Worm (Caenorhabditis elegans) whole organism, L4 larva: Measurements from ENCODE around the gene irld-49.

Source experiments
- D1046.2 ChIP-seq: fragments of 200-800 bp; sonication (Bioruptor generic); IDR thresholded peaks from 2 replicates; pipeline ENCODE4 v1.3.6; 2022; ENCODE audit warnings: missing genetic modification characterization, missing compliant biosample characterization
- F10B5.3 ChIP-seq: sonication (generic microtip); optimal IDR thresholded peaks from 2 replicates; lab custom pipeline; 2016; ENCODE audit warnings: mild to moderate bottlenecking, missing genetic modification characterization, missing compliant biosample characterization
- F37D6.2 ChIP-seq: sonication (generic microtip); optimal IDR thresholded peaks from 2 replicates; lab custom pipeline; 2016; ENCODE audit warnings: mild to moderate bottlenecking, missing genetic modification characterization, missing compliant biosample characterization
- R02D3.7 ChIP-seq: fragments of 150-350 bp; sonication (generic microtip); optimal IDR thresholded peaks from 3 replicates; lab custom pipeline; 2014; ENCODE audit warnings: missing biosample characterization, missing genetic modification characterization
- T20F7.1 ChIP-seq: fragments of 200-800 bp; sonication (Bioruptor generic); optimal IDR thresholded peaks from 2 replicates; lab custom pipeline; 2018; ENCODE audit warnings: mild to moderate bottlenecking, missing genetic modification characterization, missing compliant biosample characterization
- Y48G9A.11 ChIP-seq: fragments of 200-800 bp; sonication (Bioruptor generic); IDR thresholded peaks from 2 replicates; pipeline ENCODE4 v1.3.6; 2022; ENCODE audit warnings: missing genetic modification reagents, missing genetic modification characterization, missing compliant biosample characterization
- Y5F2A.4 ChIP-seq: fragments of 200-800 bp; sonication (Bioruptor generic); optimal IDR thresholded peaks from 2 replicates; lab custom pipeline; 2018; ENCODE audit warnings: mild to moderate bottlenecking, missing genetic modification characterization, missing compliant biosample characterization
- Y75B8A.6 ChIP-seq: fragments of 200-800 bp; sonication (Bioruptor generic); IDR thresholded peaks from 2 replicates; pipeline ENCODE4 v1.3.6; 2022; ENCODE audit warnings: missing genetic modification reagents, missing genetic modification characterization, missing compliant biosample characterization
- aha-1 ChIP-seq: fragments of 150-350 bp; peaks from one replicate; lab custom pipeline; 2014; ENCODE audit warnings: missing biosample characterization, missing genetic modification characterization
- aly-2 ChIP-seq: sonication (generic microtip); optimal IDR thresholded peaks from 2 replicates; lab custom pipeline; 2018; ENCODE audit warnings: missing biosample characterization, missing genetic modification characterization
- arid-1 ChIP-seq: fragments of 200-800 bp; sonication (Bioruptor generic); conservative IDR thresholded peaks from 2 replicates; pipeline ENCODE4 v1.3.6; 2022; ENCODE audit warnings: missing genetic modification reagents, missing genetic modification characterization, missing compliant biosample characterization
- ceh-20 ChIP-seq: fragments of 200-800 bp; sonication (Bioruptor generic); IDR thresholded peaks from 2 replicates; pipeline ENCODE4 v1.3.6; 2022; ENCODE audit warnings: missing genetic modification reagents, missing genetic modification characterization, missing compliant biosample characterization
- ceh-28 ChIP-seq: fragments of 150-350 bp; optimal IDR thresholded peaks from 2 replicates; lab custom pipeline; 2014; ENCODE audit warnings: missing biosample characterization, missing genetic modification reagents, missing genetic modification characterization
- ceh-44 ChIP-seq: fragments of 200-800 bp; sonication (Bioruptor generic); IDR thresholded peaks from 2 replicates; pipeline ENCODE4 v1.3.6; 2022; ENCODE audit warnings: missing genetic modification reagents, missing genetic modification characterization, missing compliant biosample characterization
- cey-2 ChIP-seq: sonication (generic microtip); optimal IDR thresholded peaks from 3 replicates; lab custom pipeline; 2017; ENCODE audit warnings: missing genetic modification characterization, mild to moderate bottlenecking, missing compliant biosample characterization, antibody characterized with exemption, borderline replicate concordance; ENCODE audit not compliant: insufficient read depth
- daf-19 ChIP-seq: fragments of 200-800 bp; sonication (Bioruptor generic); conservative IDR thresholded peaks from 2 replicates; pipeline ENCODE4 v1.3.6; 2022; ENCODE audit warnings: missing genetic modification characterization, missing compliant biosample characterization
- daf-8 ChIP-seq: fragments of 200-800 bp; sonication (Bioruptor generic); IDR thresholded peaks from 2 replicates; pipeline ENCODE4 v1.3.6; 2022; ENCODE audit warnings: missing genetic modification characterization, missing compliant biosample characterization
- dmd-6 ChIP-seq: fragments of 200-800 bp; sonication (Bioruptor generic); IDR thresholded peaks from 2 replicates; pipeline ENCODE4 v1.3.6; 2022; ENCODE audit warnings: missing genetic modification reagents, missing genetic modification characterization, missing compliant biosample characterization
- dmd-8 ChIP-seq: fragments of 200-800 bp; sonication (Bioruptor generic); IDR thresholded peaks from 2 replicates; pipeline ENCODE4 v1.3.6; 2022; ENCODE audit warnings: missing genetic modification characterization, missing compliant biosample characterization
- dpl-1 ChIP-seq: fragments of 150-350 bp; optimal IDR thresholded peaks from 2 replicates; lab custom pipeline; 2014; ENCODE audit warnings: missing biosample characterization, missing genetic modification reagents, missing genetic modification characterization
- fkh-10 ChIP-seq: fragments of 150-350 bp; optimal IDR thresholded peaks from 2 replicates; lab custom pipeline; 2014; ENCODE audit warnings: missing biosample characterization, missing genetic modification reagents, missing genetic modification characterization
- gei-8 ChIP-seq: fragments of 200-800 bp; sonication (Bioruptor generic); optimal IDR thresholded peaks from 2 replicates; lab custom pipeline; 2018; ENCODE audit warnings: mild to moderate bottlenecking, missing genetic modification characterization, missing compliant biosample characterization
- hif-1 ChIP-seq, 2 experiments: sonication (generic microtip); optimal IDR thresholded peaks; 2 replicates each; lab custom pipeline; 2016 to 2017; ENCODE audit warnings: missing compliant biosample characterization in 2 of 2, missing genetic modification characterization in 2 of 2, missing genetic modification reagents in 2 of 2, missing genotype in 2 of 2, mild to moderate bottlenecking in 1 of 2
- hmg-1.1 ChIP-seq: fragments of 200-800 bp; sonication (Bioruptor generic); IDR thresholded peaks from 2 replicates; pipeline ENCODE4 v1.3.6; 2022; ENCODE audit warnings: missing genetic modification reagents, missing genetic modification characterization, missing compliant biosample characterization
- lim-7 ChIP-seq: fragments of 200-800 bp; sonication (Bioruptor generic); IDR thresholded peaks from 2 replicates; pipeline ENCODE4 v1.3.6; 2022; ENCODE audit warnings: missing genetic modification characterization, missing compliant biosample characterization
- lin-1 ChIP-seq: fragments of 200-800 bp; sonication (Bioruptor generic); IDR thresholded peaks from 2 replicates; pipeline ENCODE4 v1.3.6; 2022; ENCODE audit warnings: missing genetic modification reagents, missing genetic modification characterization, missing compliant biosample characterization
- lin-13 ChIP-seq: fragments of 150-350 bp; optimal IDR thresholded peaks from 2 replicates; lab custom pipeline; 2014; ENCODE audit warnings: missing biosample characterization, missing genetic modification reagents, missing genetic modification characterization
- lin-29 ChIP-seq: fragments of 200-800 bp; sonication (Bioruptor generic); IDR thresholded peaks from 2 replicates; pipeline ENCODE4 v1.3.6; 2022; ENCODE audit warnings: missing genetic modification reagents, missing genetic modification characterization, missing compliant biosample characterization
- lin-39 ChIP-seq: fragments of 150-350 bp; optimal IDR thresholded peaks from 2 replicates; lab custom pipeline; 2014; ENCODE audit warnings: missing biosample characterization, missing genetic modification reagents, missing genetic modification characterization
- lir-3 ChIP-seq: sonication (generic microtip); optimal IDR thresholded peaks from 2 replicates; lab custom pipeline; 2016; ENCODE audit warnings: mild to moderate bottlenecking, missing genetic modification characterization, missing compliant biosample characterization
- madf-5 ChIP-seq, 2 experiments: fragments of 200-800 bp; sonication (Bioruptor generic); IDR thresholded peaks; 2 replicates each; pipeline ENCODE4 v1.3.6; 2022; ENCODE audit warnings: missing compliant biosample characterization in 2 of 2, missing genetic modification characterization in 2 of 2
- mdl-1 ChIP-seq, 2 experiments: fragments of 150-350 bp in 1 of 2; sonication (generic microtip) in 1 of 2; optimal IDR thresholded peaks; 2 replicates each; lab custom pipeline; 2014 to 2017; ENCODE audit warnings: missing biosample characterization in 2 of 2, missing genetic modification characterization in 2 of 2
- mdt-29 ChIP-seq: fragments of 200-800 bp; sonication (Bioruptor generic); IDR thresholded peaks from 2 replicates; pipeline ENCODE4 v1.3.6; 2022; ENCODE audit warnings: missing genetic modification reagents, missing genetic modification characterization, missing compliant biosample characterization
- mep-1 ChIP-seq: fragments of 150-350 bp; sonication (generic microtip); optimal IDR thresholded peaks from 3 replicates; lab custom pipeline; 2014; ENCODE audit warnings: missing biosample characterization, missing genetic modification characterization
- nhr-10 ChIP-seq: fragments of 150-350 bp; optimal IDR thresholded peaks from 2 replicates; lab custom pipeline; 2014; ENCODE audit warnings: missing biosample characterization, missing genetic modification characterization
- nhr-11 ChIP-seq: fragments of 150-350 bp; optimal IDR thresholded peaks from 2 replicates; lab custom pipeline; 2014; ENCODE audit warnings: missing biosample characterization, missing genetic modification characterization
- nhr-28 ChIP-seq: fragments of 150-350 bp; optimal IDR thresholded peaks from 2 replicates; lab custom pipeline; 2014; ENCODE audit warnings: missing biosample characterization, missing genetic modification characterization
- nhr-41 ChIP-seq: fragments of 200-800 bp; sonication (Bioruptor generic); IDR thresholded peaks from 2 replicates; pipeline ENCODE4 v1.3.6; 2022; ENCODE audit warnings: missing genetic modification reagents, missing genetic modification characterization, missing compliant biosample characterization
- nhr-42 ChIP-seq: fragments of 200-800 bp; sonication (Bioruptor generic); IDR thresholded peaks from 2 replicates; pipeline ENCODE4 v1.3.6; 2022; ENCODE audit warnings: missing genetic modification characterization, missing compliant biosample characterization
- nhr-76 ChIP-seq: fragments of 150-350 bp; optimal IDR thresholded peaks from 2 replicates; lab custom pipeline; 2014; ENCODE audit warnings: missing biosample characterization, missing genetic modification characterization
- php-3 ChIP-seq: fragments of 200-800 bp; sonication (Bioruptor generic); IDR thresholded peaks from 2 replicates; pipeline ENCODE4 v1.3.6; 2022; ENCODE audit warnings: missing genetic modification reagents, missing genetic modification characterization, missing compliant biosample characterization
- pqm-1 ChIP-seq: sonication (generic microtip); optimal IDR thresholded peaks from 2 replicates; lab custom pipeline; 2017; ENCODE audit warnings: missing biosample characterization, missing genetic modification characterization
- tra-1 ChIP-seq: fragments of 200-800 bp; sonication (Bioruptor generic); IDR thresholded peaks from 2 replicates; pipeline ENCODE4 v1.3.6; 2022; ENCODE audit warnings: missing genetic modification reagents, missing genetic modification characterization, missing compliant biosample characterization
- unc-130 ChIP-seq: sonication (generic microtip); optimal IDR thresholded peaks from 2 replicates; lab custom pipeline; 2016; ENCODE audit warnings: missing genetic modification reagents, missing genetic modification characterization, missing compliant biosample characterization
- unc-39 ChIP-seq: sonication (generic microtip); optimal IDR thresholded peaks from 2 replicates; lab custom pipeline; 2017; ENCODE audit warnings: missing biosample characterization, missing genetic modification characterization
- unc-62 ChIP-seq, 3 experiments: fragments of 150-350 bp in 1 of 3; sonication (generic microtip); optimal IDR thresholded peaks in 2 of 3; peaks in 1 of 3; 1 replicate in 1 of 3; 2 replicates in 2 of 3; lab custom pipeline; 2014 to 2017; ENCODE audit warnings: missing biosample characterization in 3 of 3, missing genetic modification characterization in 3 of 3, missing genetic modification reagents in 3 of 3, missing genotype in 1 of 3
- zag-1 ChIP-seq: fragments of 150-350 bp; optimal IDR thresholded peaks from 2 replicates; lab custom pipeline; 2014; ENCODE audit warnings: missing biosample characterization, missing genetic modification characterization
- zfp-2 ChIP-seq: sonication (generic microtip); optimal IDR thresholded peaks from 2 replicates; lab custom pipeline; 2016; ENCODE audit warnings: mild to moderate bottlenecking, missing genetic modification characterization, missing compliant biosample characterization
- zip-11 ChIP-seq: fragments of 200-800 bp; sonication (Bioruptor generic); IDR thresholded peaks from 2 replicates; pipeline ENCODE4 v1.3.6; 2022; ENCODE audit warnings: missing genetic modification characterization, missing compliant biosample characterization
- zip-2 ChIP-seq: fragments of 150-350 bp; optimal IDR thresholded peaks from 2 replicates; lab custom pipeline; 2014; ENCODE audit warnings: missing biosample characterization, missing genetic modification characterization
- ztf-11 ChIP-seq: fragments of 150-350 bp; optimal IDR thresholded peaks from 2 replicates; lab custom pipeline; 2014; ENCODE audit warnings: missing biosample characterization, missing genetic modification characterization

The irld-49 gene

ce11 chrII:2975561-2976230 is 31.7 kb downstream of the irld-49 start (continued):
- TF ChIP-seq zfp-2 (tag; lab: Kevin White, UChicago) (no peak), Y5F2A.4 (GFP tag; lab: Kevin White, UChicago) (no peak), lin-1 (GFP tag; lab: Robert Waterston, UW) (0 out of 2 replicates have a peak, but pooled peaks have one; percentile 38), Y75B8A.6 (GFP tag; lab: Robert Waterston, UW) (no peak), ceh-20 (GFP tag; lab: Robert Waterston, UW) (no peak), F10B5.3 (tag; lab: Kevin White, UChicago) (no peak), R02D3.7 (no peak), ztf-11 (tag; lab: Kevin White, UChicago) (no peak), arid-1 (GFP tag; lab: Robert Waterston, UW) (no peak), nhr-10 (tag; lab: Kevin White, UChicago) (no peak), aha-1 (tag; lab: Kevin White, UChicago) (peak; percentile 38), dmd-8 (GFP tag; lab: Robert Waterston, UW) (no peak), nhr-28 (tag; lab: Kevin White, UChicago) (peak; percentile 70), daf-8 (no peak), zip-11 (no peak), zag-1 (no peak), nhr-41 (no peak), unc-130 (GFP tag; lab: Kevin White, UChicago) (no peak), D1046.2 (GFP tag; lab: Robert Waterston, UW) (no peak), nhr-42 (GFP tag; lab: Robert Waterston, UW) (no peak), F37D6.2 (no peak), nhr-11 (no peak), daf-19 (no peak), mdt-29 (no peak), nhr-76 (tag; lab: Kevin White, UChicago) (no peak), tra-1 (GFP tag; lab: Robert Waterston, UW) (no peak), Y48G9A.11 (no peak), cey-2 (tag; lab: Kevin White, UChicago) (no peak), unc-39 (tag; lab: Kevin White, UChicago) (no peak), madf-5 (GFP tag; IDR thresholded peaks at IDR 0.05; lab: Robert Waterston, UW) (no peak), lir-3 (tag; lab: Kevin White, UChicago) (no peak), zip-2 (no peak), ceh-44 (GFP tag; lab: Robert Waterston, UW) (no peak), T20F7.1 (GFP tag; lab: Kevin White, UChicago) (peak; percentile 14), dmd-6 (GFP tag; lab: Robert Waterston, UW) (peak; percentile 89), aly-2 (tag; lab: Kevin White, UChicago) (no peak), lin-39 (tag; lab: Kevin White, UChicago) (no peak), gei-8 (GFP tag; lab: Kevin White, UChicago) (no peak), pqm-1 (tag; lab: Kevin White, UChicago) (peak; percentile 89), ceh-28 (no peak), mep-1 (tag; lab: Kevin White, UChicago) (peak; percentile 37), lin-29 (GFP tag; lab: Robert Waterston, UW) (no peak), lim-7 (GFP tag; lab: Robert Waterston, UW) (no peak), hif-1 (tag; optimal IDR thresholded peaks at IDR 0.05; lab: Kevin White, UChicago) (no peak), hmg-1.1 (no peak), dpl-1 (peak; percentile 3), unc-62 (GFP tag; optimal IDR thresholded peaks at IDR 0.05 in 1 of 2; lab: Kevin White, UChicago) (no peak), unc-62 (tag; optimal IDR thresholded peaks at IDR 0.05; lab: Kevin White, UChicago) (no peak), fkh-10 (GFP tag; lab: Kevin White, UChicago) (no peak), mdl-1 (tag; optimal IDR thresholded peaks at IDR 0.05; lab: Kevin White, UChicago) (peak in 1 of 2 experiments; percentile 12), php-3 (GFP tag; lab: Robert Waterston, UW) (peak; percentile 39; the same call in 1 of the 2 replicates), lin-13 (GFP tag; lab: Kevin White, UChicago) (peak; percentile 2)
